Fruit fly (Drosophila melanogaster): Measurements from ENCODE around the gene CG11085.
A peak's percentile ranks its signal among the peaks of the same experiment; 100 is the strongest.

CG11085 gene

dm6 chrX:12615752-12616366 is at the start of gene CG11085:
Gene CG11085, plus strand, starts transcription at chrX:12616316.
- TF ChIP-seq Rel (GFP tag; optimal IDR thresholded peaks at IDR 0.05) (no peak), Rel (tag; optimal IDR thresholded peaks at IDR 0.05) (no peak), usp (GFP tag; optimal IDR thresholded peaks at IDR 0.05) (no peak), Abd-B (GFP tag; optimal IDR thresholded peaks at IDR 0.05) (no peak)

DNA sequence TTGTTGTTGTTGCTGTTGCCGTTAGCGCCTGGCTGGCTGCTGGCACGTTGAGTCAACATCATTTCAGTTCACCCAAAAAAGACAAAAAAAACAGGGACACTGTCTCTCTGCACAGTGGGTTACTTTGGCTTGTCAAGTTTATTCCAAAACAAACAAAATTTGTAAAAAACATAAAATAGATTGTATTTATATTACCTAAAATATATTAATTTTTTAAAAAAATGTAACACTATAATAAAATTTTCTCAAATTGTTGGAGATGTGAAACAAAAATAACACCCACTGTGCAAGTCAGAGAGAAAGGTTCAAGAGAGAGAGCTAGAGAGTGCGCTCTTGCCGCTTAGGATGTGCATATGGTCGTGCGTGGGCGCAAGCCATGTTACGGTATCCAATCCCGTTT is 48.5 kb upstream of the CG11085 start:
- TF ChIP-seq Hr83 (GFP tag; optimal IDR thresholded peaks at IDR 0.05; ENCODE audit: poor library complexity, severe bottlenecking) (no peak), CG9705 (GFP tag; optimal IDR thresholded peaks at IDR 0.05) (no peak), rgr (GFP tag; optimal IDR thresholded peaks at IDR 0.05) (peak; percentile 61), Dif (GFP tag; optimal IDR thresholded peaks at IDR 0.05; ENCODE audit: partially characterized antibody) (no peak), OdsH (GFP tag; optimal IDR thresholded peaks at IDR 0.05) (peak; percentile 53), Mio (GFP tag; optimal IDR thresholded peaks at IDR 0.05) (no peak), ey (GFP tag; optimal IDR thresholded peaks at IDR 0.05) (peak; percentile 18), Hnf4 (GFP tag; optimal IDR thresholded peaks at IDR 0.05) (peak; percentile 12), woc (GFP tag; optimal IDR thresholded peaks at IDR 0.05) (no peak), jim (GFP tag; optimal IDR thresholded peaks at IDR 0.05) (no peak), sv (GFP tag; optimal IDR thresholded peaks at IDR 0.05) (no peak), usp (GFP tag; optimal IDR thresholded peaks at IDR 0.05) (no peak), foxo (GFP tag; optimal IDR thresholded peaks at IDR 0.05) (peak in 1 of 2 experiments; percentile 71), Abd-B (GFP tag; optimal IDR thresholded peaks at IDR 0.05) (no peak), fru (GFP tag; optimal IDR thresholded peaks at IDR 0.05) (peak; percentile 63), h (GFP tag; optimal IDR thresholded peaks at IDR 0.05) (peak; percentile 60), Hr78 (GFP tag; optimal IDR thresholded peaks at IDR 0.05) (no peak), brk (GFP tag; optimal IDR thresholded peaks at IDR 0.05) (peak; percentile 21), N (GFP tag; optimal IDR thresholded peaks at IDR 0.05) (no peak), Vsx2 (GFP tag; optimal IDR thresholded peaks at IDR 0.05; ENCODE audit: partially characterized antibody) (no peak), Jra (GFP tag; optimal IDR thresholded peaks at IDR 0.05) (no peak), Myc (optimal IDR thresholded peaks at IDR 0.05) (no peak), Dfd (GFP tag; optimal IDR thresholded peaks at IDR 0.05) (no peak), pan (optimal IDR thresholded peaks at IDR 0.05) (no peak), sage (GFP tag; optimal IDR thresholded peaks at IDR 0.05) (no peak), CrebA (GFP tag; optimal IDR thresholded peaks at IDR 0.05; ENCODE audit: borderline replicate concordance) (no peak), br (GFP tag; optimal IDR thresholded peaks at IDR 0.05) (peak; percentile 7), CG32264 (GFP tag; optimal IDR thresholded peaks at IDR 0.05) (no peak), dsf (GFP tag; optimal IDR thresholded peaks at IDR 0.05; ENCODE audit: borderline replicate concordance) (no peak), tai (GFP tag; optimal IDR thresholded peaks at IDR 0.05) (no peak), psq (GFP tag; optimal IDR thresholded peaks at IDR 0.05) (peak; percentile 53), Sp1 (GFP tag; optimal IDR thresholded peaks at IDR 0.05) (peak; percentile 79), dl (GFP tag; optimal IDR thresholded peaks at IDR 0.05; ENCODE audit: insufficient read depth in 1 of 2, partially characterized antibody in 2 of 2) (no peak), HLH106 (tag; optimal IDR thresholded peaks at IDR 0.05) (peak; percentile 74), GATAd (GFP tag; optimal IDR thresholded peaks at IDR 0.05) (no peak), Rel (GFP tag; optimal IDR thresholded peaks at IDR 0.05) (peak; percentile 10), Rel (tag; optimal IDR thresholded peaks at IDR 0.05) (no peak), lola (GFP tag; optimal IDR thresholded peaks at IDR 0.05) (no peak), dmrt93B (GFP tag; optimal IDR thresholded peaks at IDR 0.05) (peak; percentile 31)
